Worm (Caenorhabditis elegans) whole organism, young adult: ENCODE data around the gene F38B2.3.

Experiments
- B0019.2 ChIP-seq: fragments of 200-800 bp; sonication (Bioruptor generic); conservative IDR thresholded peaks from 2 replicates; pipeline ENCODE4 v1.3.6; 2022; ENCODE audit warnings: missing genetic modification reagents, missing genetic modification characterization, missing compliant biosample characterization
- B0336.3 ChIP-seq: fragments of 200-800 bp; sonication (Bioruptor generic); IDR thresholded peaks from 2 replicates; pipeline ENCODE4 v1.3.6; 2022; ENCODE audit warnings: missing genetic modification characterization, missing compliant biosample characterization
- F23B12.7 ChIP-seq: sonication (generic microtip); optimal IDR thresholded peaks from 2 replicates; lab custom pipeline; 2017; ENCODE audit warnings: missing genetic modification characterization, mild to moderate bottlenecking, missing compliant biosample characterization, antibody characterized with exemption, moderate library complexity; ENCODE audit not compliant: insufficient read depth
- F33H1.4 ChIP-seq: fragments of 200-800 bp; sonication (Bioruptor generic); IDR thresholded peaks from 2 replicates; pipeline ENCODE4 v1.3.6; 2022; ENCODE audit warnings: missing genetic modification reagents, missing genetic modification characterization, missing compliant biosample characterization
- F57A8.1 ChIP-seq: fragments of 200-800 bp; sonication (Bioruptor generic); optimal IDR thresholded peaks from 2 replicates; lab custom pipeline; 2018; ENCODE audit warnings: mild to moderate bottlenecking, missing genetic modification characterization, moderate library complexity, missing compliant biosample characterization
- K12H6.12 ChIP-seq: fragments of 200-800 bp; sonication (Bioruptor generic); optimal IDR thresholded peaks from 2 replicates; lab custom pipeline; 2018; ENCODE audit warnings: mild to moderate bottlenecking, missing genetic modification characterization, missing compliant biosample characterization
- Y53G8AR.9 ChIP-seq: fragments of 200-800 bp; sonication (Bioruptor generic); conservative IDR thresholded peaks from 2 replicates; pipeline ENCODE4 v1.3.6; 2022; ENCODE audit warnings: missing genetic modification reagents, missing genetic modification characterization, missing compliant biosample characterization
- Y95B8A.8 ChIP-seq: fragments of 200-800 bp; sonication (Bioruptor generic); IDR thresholded peaks from 2 replicates; pipeline ENCODE4 v1.3.6; 2022; ENCODE audit warnings: missing genetic modification reagents, missing genetic modification characterization, missing compliant biosample characterization
- atf-7 ChIP-seq: sonication (generic microtip); optimal IDR thresholded peaks from 2 replicates; lab custom pipeline; 2017; ENCODE audit warnings: mild to moderate bottlenecking, missing genetic modification characterization, missing compliant biosample characterization
- attf-5 ChIP-seq: fragments of 200-800 bp; sonication (Bioruptor generic); optimal IDR thresholded peaks from 2 replicates; lab custom pipeline; 2018; ENCODE audit warnings: mild to moderate bottlenecking, missing genetic modification characterization, missing compliant biosample characterization
- ceh-27 ChIP-seq: fragments of 200-800 bp; sonication (Bioruptor generic); optimal IDR thresholded peaks from 2 replicates; lab custom pipeline; 2018; ENCODE audit warnings: mild to moderate bottlenecking, missing genetic modification characterization, moderate library complexity, missing compliant biosample characterization
- ceh-91 ChIP-seq: fragments of 200-800 bp; sonication (Bioruptor generic); IDR thresholded peaks from 2 replicates; pipeline ENCODE4 v1.3.6; 2022; ENCODE audit warnings: missing genetic modification reagents, missing genetic modification characterization, missing compliant biosample characterization
- chd-7 ChIP-seq: sonication (generic microtip); optimal IDR thresholded peaks from 2 replicates; lab custom pipeline; 2016; ENCODE audit warnings: mild to moderate bottlenecking, missing genetic modification characterization, moderate library complexity, missing compliant biosample characterization
- die-1 ChIP-seq: sonication (generic microtip); optimal IDR thresholded peaks from 2 replicates; lab custom pipeline; 2016; ENCODE audit warnings: missing genotype, mild to moderate bottlenecking, missing genetic modification characterization, missing compliant biosample characterization
- dox-1 ChIP-seq: fragments of 200-800 bp; sonication (Bioruptor generic); IDR thresholded peaks from 2 replicates; pipeline ENCODE4 v1.3.6; 2022; ENCODE audit warnings: missing genetic modification reagents, missing genetic modification characterization, missing compliant biosample characterization
- egl-18 ChIP-seq: fragments of 200-800 bp; sonication (Bioruptor generic); IDR thresholded peaks from 2 replicates; pipeline ENCODE4 v1.3.6; 2022; ENCODE audit warnings: missing genetic modification reagents, missing genetic modification characterization, missing compliant biosample characterization
- egl-44 ChIP-seq: fragments of 200-800 bp; sonication (Bioruptor generic); IDR thresholded peaks from 2 replicates; pipeline ENCODE4 v1.3.6; 2022; ENCODE audit warnings: missing genetic modification reagents, missing genetic modification characterization, missing compliant biosample characterization
- ets-4 ChIP-seq: fragments of 200-800 bp; sonication (Bioruptor generic); optimal IDR thresholded peaks from 2 replicates; lab custom pipeline; 2018; ENCODE audit warnings: mild to moderate bottlenecking, missing genetic modification characterization, missing compliant biosample characterization
- gei-17 ChIP-seq: fragments of 200-800 bp; sonication (Bioruptor generic); optimal IDR thresholded peaks from 2 replicates; lab custom pipeline; 2018; ENCODE audit warnings: mild to moderate bottlenecking, missing genetic modification characterization, missing compliant biosample characterization
- hmg-1.2 ChIP-seq: fragments of 200-800 bp; sonication (Bioruptor generic); IDR thresholded peaks from 2 replicates; pipeline ENCODE4 v1.3.6; 2022; ENCODE audit warnings: missing genetic modification reagents, missing genetic modification characterization, missing compliant biosample characterization
- let-607 ChIP-seq, 2 experiments: fragments of 200-800 bp in 1 of 2; sonication (Bioruptor generic) in 1 of 2; sonication (generic microtip) in 1 of 2; optimal IDR thresholded peaks; 2 replicates each; lab custom pipeline; 2016 to 2018; ENCODE audit warnings: mild to moderate bottlenecking in 2 of 2, missing compliant biosample characterization in 2 of 2, missing genetic modification characterization in 2 of 2, moderate library complexity in 2 of 2, missing genotype in 1 of 2
- lin-40 ChIP-seq: sonication (generic microtip); optimal IDR thresholded peaks from 2 replicates; lab custom pipeline; 2016; ENCODE audit warnings: missing genetic modification characterization, mild to moderate bottlenecking, missing compliant biosample characterization, missing genotype, missing genetic modification reagents
- lsl-1 ChIP-seq: fragments of 200-800 bp; sonication (Bioruptor generic); optimal IDR thresholded peaks from 2 replicates; lab custom pipeline; 2018; ENCODE audit warnings: mild to moderate bottlenecking, missing genetic modification characterization, moderate library complexity, missing compliant biosample characterization
- madf-10 ChIP-seq: sonication (generic microtip); optimal IDR thresholded peaks from 2 replicates; lab custom pipeline; 2016; ENCODE audit warnings: mild to moderate bottlenecking, missing genetic modification characterization, missing compliant biosample characterization
- madf-6 ChIP-seq: fragments of 200-800 bp; sonication (Bioruptor generic); IDR thresholded peaks from 2 replicates; pipeline ENCODE4 v1.3.6; 2022; ENCODE audit warnings: missing genetic modification reagents, missing genetic modification characterization, missing compliant biosample characterization
- mcd-1 ChIP-seq: fragments of 200-800 bp; sonication (Bioruptor generic); IDR thresholded peaks from 2 replicates; pipeline ENCODE4 v1.3.6; 2022; ENCODE audit warnings: missing genetic modification reagents, missing genetic modification characterization, missing compliant biosample characterization
- nfya-1 ChIP-seq: sonication (generic microtip); optimal IDR thresholded peaks from 2 replicates; lab custom pipeline; 2017; ENCODE audit warnings: antibody characterized with exemption, missing compliant biosample characterization, missing genetic modification characterization, borderline replicate concordance; ENCODE audit not compliant: insufficient read depth
- nfyb-1 ChIP-seq: fragments of 200-800 bp; sonication (Bioruptor generic); IDR thresholded peaks from 2 replicates; pipeline ENCODE4 v1.3.6; 2022; ENCODE audit warnings: missing genetic modification reagents, missing genetic modification characterization, missing compliant biosample characterization
- nhr-120 ChIP-seq: fragments of 200-800 bp; sonication (Bioruptor generic); IDR thresholded peaks from 2 replicates; pipeline ENCODE4 v1.3.6; 2022; ENCODE audit warnings: missing genetic modification characterization, missing compliant biosample characterization
- nhr-80 ChIP-seq: sonication (generic microtip); optimal IDR thresholded peaks from 2 replicates; lab custom pipeline; 2016; ENCODE audit warnings: missing genetic modification characterization, missing compliant biosample characterization
- pbrm-1 ChIP-seq: fragments of 200-800 bp; sonication (Bioruptor generic); IDR thresholded peaks from 2 replicates; pipeline ENCODE4 v1.3.6; 2022; ENCODE audit warnings: missing genetic modification reagents, missing genetic modification characterization, missing compliant biosample characterization
- rcor-1 ChIP-seq: fragments of 200-800 bp; sonication (Bioruptor generic); IDR thresholded peaks from 2 replicates; pipeline ENCODE4 v1.3.6; 2022; ENCODE audit warnings: missing genetic modification reagents, missing genetic modification characterization, missing compliant biosample characterization
- rpc-1 ChIP-seq, 2 experiments: fragments of 150-350 bp in 1 of 2; sonication (generic microtip) in 1 of 2; optimal IDR thresholded peaks; 2 replicates each; lab custom pipeline; 2014 to 2018; ENCODE audit warnings: missing biosample characterization in 1 of 2, missing genetic modification characterization in 1 of 2, missing genetic modification reagents in 1 of 2, missing genotype in 1 of 2
- snpc-1.3 ChIP-seq: sonication (generic microtip); optimal IDR thresholded peaks from 2 replicates; lab custom pipeline; 2017; ENCODE audit warnings: missing genetic modification characterization, mild to moderate bottlenecking, missing compliant biosample characterization, antibody characterized with exemption, moderate library complexity, missing genotype, missing genetic modification reagents; ENCODE audit not compliant: insufficient read depth
- snpc-4 ChIP-seq, 5 experiments: fragments of 150-350 bp in 1 of 5; sonication (generic microtip) in 4 of 5; optimal IDR thresholded peaks; 2 replicates each; lab custom pipeline; 2014 to 2018; ENCODE audit warnings: missing genetic modification characterization in 5 of 5, missing biosample characterization in 3 of 5, antibody characterized with exemption in 2 of 5, mild to moderate bottlenecking in 2 of 5, missing compliant biosample characterization in 2 of 5, missing genotype in 2 of 5, moderate library complexity in 2 of 5, missing genetic modification reagents in 1 of 5
- zfh-2 ChIP-seq: fragments of 200-800 bp; sonication (Bioruptor generic); conservative IDR thresholded peaks from 2 replicates; pipeline ENCODE4 v1.3.6; 2022; ENCODE audit warnings: missing genetic modification reagents, missing genetic modification characterization, missing compliant biosample characterization
- ztf-18 ChIP-seq: sonication (generic microtip); optimal IDR thresholded peaks from 2 replicates; lab custom pipeline; 2016; ENCODE audit warnings: missing genotype, mild to moderate bottlenecking, missing genetic modification characterization, missing compliant biosample characterization

Gene F38B2.3

DNA sequence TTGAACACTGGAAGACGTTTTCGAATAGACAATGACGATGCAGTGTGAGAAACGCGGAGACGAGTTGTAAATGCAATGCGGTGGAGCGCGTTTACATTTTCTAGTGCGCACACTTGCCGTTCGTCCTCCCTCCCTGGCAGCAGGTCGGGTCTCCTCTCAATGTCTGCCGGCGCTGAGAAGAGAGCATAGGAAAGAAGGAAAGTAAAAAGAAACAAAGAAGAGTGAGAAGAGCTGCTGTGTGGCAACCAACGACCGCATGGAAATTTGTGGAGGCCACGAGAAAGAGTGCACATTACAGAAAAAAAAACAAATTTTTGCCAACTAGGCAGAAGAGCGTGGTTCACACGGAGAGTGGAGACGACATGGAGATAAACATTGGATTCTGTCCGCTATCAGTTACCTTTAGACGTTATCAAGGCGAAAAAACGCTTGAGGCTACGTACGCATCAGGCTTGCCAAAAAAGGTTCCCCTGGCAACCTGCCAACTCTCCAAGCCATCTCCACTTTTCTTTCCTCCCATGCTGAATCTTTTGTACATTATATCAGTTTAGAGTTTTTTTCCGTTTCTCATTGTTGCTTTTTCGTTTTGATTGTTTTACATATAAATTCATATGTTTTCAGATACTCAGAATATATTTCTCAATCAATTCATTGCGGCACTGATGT, 13.6 kb upstream of the F38B2.3 start, which contains the start of the genes snrp-40.1 and F08G12.3:
Gene snrp-40.1, minus strand, starts transcription at position 143 of the 666 bp plus-strand sequence.
Gene F08G12.3, plus strand, starts transcription at position 616 of the 666 bp plus-strand sequence.
- TF ChIP-seq K12H6.12 (tag; lab: Kevin White, UChicago), result peak; percentile 84
- 0 out of 2 replicates have a peak, but pooled peaks have one; percentile 21 for TF ChIP-seq rcor-1 (GFP tag; lab: Robert Waterston, UW)
- TF ChIP-seq gei-17 (GFP tag; lab: Kevin White, UChicago), result peak; percentile 12
- peak; percentile 29 for TF ChIP-seq atf-7 (tag; lab: Kevin White, UChicago)
- TF ChIP-seq dox-1, result peak; percentile 91
- TF ChIP-seq Y95B8A.8 (GFP tag; lab: Robert Waterston, UW), result no peak
- TF ChIP-seq egl-18 (GFP tag; lab: Robert Waterston, UW), result 0 out of 2 replicates have a peak, but pooled peaks have one; percentile 8
- TF ChIP-seq hmg-1.2 (GFP tag; lab: Robert Waterston, UW), result peak; percentile 88
- TF ChIP-seq ceh-91 (GFP tag; lab: Robert Waterston, UW), result no peak
- peak; percentile 98 for TF ChIP-seq zfh-2 (GFP tag; lab: Robert Waterston, UW)
- TF ChIP-seq rpc-1 (optimal IDR thresholded peaks at IDR 0.05; lab: Kevin White, UChicago), result no peak
- no peak for TF ChIP-seq rpc-1 (tag; optimal IDR thresholded peaks at IDR 0.05; lab: Kevin White, UChicago)
- no peak for TF ChIP-seq die-1
- TF ChIP-seq F23B12.7 (tag; lab: Kevin White, UChicago), result peak; percentile 71
- no peak for TF ChIP-seq nfya-1 (tag; lab: Kevin White, UChicago)
- peak; percentile 74 for TF ChIP-seq ceh-27 (GFP tag; lab: Kevin White, UChicago)
- TF ChIP-seq mcd-1 (GFP tag; lab: Robert Waterston, UW), result peak; percentile 91
- TF ChIP-seq pbrm-1 (GFP tag; lab: Robert Waterston, UW), result peak; percentile 80
- TF ChIP-seq B0336.3, result peak; percentile 46; the same call in 1 of the 2 replicates
- no peak for TF ChIP-seq snpc-1.3 (tag; lab: Kevin White, UChicago)
- peak; percentile 26; the same call in 1 of the 2 replicates for TF ChIP-seq madf-6 (GFP tag; lab: Robert Waterston, UW)
- no peak for TF ChIP-seq F57A8.1 (GFP tag; lab: Kevin White, UChicago)
- TF ChIP-seq snpc-4 (GFP tag; optimal IDR thresholded peaks at IDR 0.05; lab: Kevin White, UChicago), result no peak
- peak in 3 of 4 experiments; percentile 62 to 82 (median 69) for TF ChIP-seq snpc-4 (tag; optimal IDR thresholded peaks at IDR 0.05; lab: Kevin White, UChicago)
- no peak for TF ChIP-seq nhr-120
- peak; percentile 31 for TF ChIP-seq madf-10 (tag; lab: Kevin White, UChicago)
- TF ChIP-seq lsl-1 (GFP tag; lab: Kevin White, UChicago), result no peak
- 0 out of 2 replicates have a peak, but pooled peaks have one; percentile 57 for TF ChIP-seq nfyb-1 (GFP tag; lab: Robert Waterston, UW)
- peak; percentile 71 to 76 for TF ChIP-seq let-607 (tag; optimal IDR thresholded peaks at IDR 0.05; lab: Kevin White, UChicago)
- peak; percentile 98 for TF ChIP-seq nhr-80 (tag; lab: Kevin White, UChicago)
- TF ChIP-seq ztf-18 (tag; lab: Kevin White, UChicago), result peak; percentile 60
- TF ChIP-seq F33H1.4 (GFP tag; lab: Robert Waterston, UW), result no peak
- TF ChIP-seq B0019.2 (GFP tag; lab: Robert Waterston, UW), result no peak
- no peak for TF ChIP-seq Y53G8AR.9 (GFP tag; lab: Robert Waterston, UW)
- peak; percentile 16; the same call in 1 of the 2 replicates for TF ChIP-seq egl-44 (GFP tag; lab: Robert Waterston, UW)
- peak; percentile 92 for TF ChIP-seq attf-5 (GFP tag; lab: Kevin White, UChicago)
- TF ChIP-seq ets-4 (GFP tag; lab: Kevin White, UChicago), result peak; percentile 15
- peak; percentile 71 for TF ChIP-seq chd-7 (tag; lab: Kevin White, UChicago)
- TF ChIP-seq lin-40 (tag; lab: Kevin White, UChicago), result peak; percentile 80
